Worm (Caenorhabditis elegans) whole organism, L4 larva: ENCODE measurements around the gene str-4.

Source experiments
- aly-2 ChIP-seq: sonication (generic microtip); optimal IDR thresholded peaks from 2 replicates; lab custom pipeline; 2018; ENCODE audit warnings: missing biosample characterization, missing genetic modification characterization
- ceh-82 ChIP-seq: sonication (generic microtip); optimal IDR thresholded peaks from 2 replicates; lab custom pipeline; 2017; ENCODE audit warnings: missing biosample characterization, missing genetic modification characterization
- daf-19 ChIP-seq: fragments of 200-800 bp; sonication (Bioruptor generic); conservative IDR thresholded peaks from 2 replicates; pipeline ENCODE4 v1.3.6; 2022; ENCODE audit warnings: missing genetic modification characterization, missing compliant biosample characterization
- mdl-1 ChIP-seq, 2 experiments: fragments of 150-350 bp in 1 of 2; sonication (generic microtip) in 1 of 2; optimal IDR thresholded peaks; 2 replicates each; lab custom pipeline; 2014 to 2017; ENCODE audit warnings: missing biosample characterization in 2 of 2, missing genetic modification characterization in 2 of 2
- pqm-1 ChIP-seq: sonication (generic microtip); optimal IDR thresholded peaks from 2 replicates; lab custom pipeline; 2017; ENCODE audit warnings: missing biosample characterization, missing genetic modification characterization
- unc-130 ChIP-seq: sonication (generic microtip); optimal IDR thresholded peaks from 2 replicates; lab custom pipeline; 2016; ENCODE audit warnings: missing genetic modification reagents, missing genetic modification characterization, missing compliant biosample characterization
- unc-39 ChIP-seq: sonication (generic microtip); optimal IDR thresholded peaks from 2 replicates; lab custom pipeline; 2017; ENCODE audit warnings: missing biosample characterization, missing genetic modification characterization
- unc-62 ChIP-seq, 3 experiments: fragments of 150-350 bp in 1 of 3; sonication (generic microtip); optimal IDR thresholded peaks in 2 of 3; peaks in 1 of 3; 1 replicate in 1 of 3; 2 replicates in 2 of 3; lab custom pipeline; 2014 to 2017; ENCODE audit warnings: missing biosample characterization in 3 of 3, missing genetic modification characterization in 3 of 3, missing genetic modification reagents in 3 of 3, missing genotype in 1 of 3
- vab-7 ChIP-seq: fragments of 200-800 bp; sonication (Bioruptor generic); IDR thresholded peaks from 2 replicates; pipeline ENCODE4 v1.3.6; 2022; ENCODE audit warnings: missing genetic modification reagents, missing genetic modification characterization, missing compliant biosample characterization

ce11 chrV:13375861-13376260 lies 36.3 kb upstream of the str-4 start:
- no peak for TF ChIP-seq pqm-1 (tag; lab: Kevin White, UChicago)
- no peak for TF ChIP-seq unc-62 (GFP tag; optimal IDR thresholded peaks at IDR 0.05 in 1 of 2; lab: Kevin White, UChicago)
- TF ChIP-seq unc-62 (tag; optimal IDR thresholded peaks at IDR 0.05; lab: Kevin White, UChicago), result no peak
- TF ChIP-seq ceh-82 (tag; lab: Kevin White, UChicago), result no peak
- no peak for TF ChIP-seq mdl-1 (tag; optimal IDR thresholded peaks at IDR 0.05; lab: Kevin White, UChicago)
- no peak for TF ChIP-seq unc-39 (tag; lab: Kevin White, UChicago)
- no peak for TF ChIP-seq unc-130 (GFP tag; lab: Kevin White, UChicago)
- no peak for TF ChIP-seq vab-7 (GFP tag; lab: Robert Waterston, UW)
- TF ChIP-seq aly-2 (tag; lab: Kevin White, UChicago), result no peak
- TF ChIP-seq daf-19, result no peak
